Worm (Caenorhabditis elegans) whole organism, young adult: ENCODE data around the gene pelo-1.

Experiments used
- K11D2.4 ChIP-seq: fragments of 200-800 bp; sonication (Bioruptor generic); IDR thresholded peaks from 2 replicates; pipeline ENCODE4 v1.3.6; 2022; ENCODE audit warnings: missing genetic modification reagents, missing genetic modification characterization, missing compliant biosample characterization
- T07F8.4 ChIP-seq: sonication (generic microtip); optimal IDR thresholded peaks from 2 replicates; lab custom pipeline; 2016; ENCODE audit warnings: mild to moderate bottlenecking, missing genetic modification characterization, moderate library complexity, missing compliant biosample characterization
- akir-1 ChIP-seq: fragments of 200-800 bp; sonication (Bioruptor generic); optimal IDR thresholded peaks from 2 replicates; lab custom pipeline; 2018; ENCODE audit warnings: mild to moderate bottlenecking, missing genetic modification characterization, moderate library complexity, missing compliant biosample characterization
- ceh-91 ChIP-seq: fragments of 200-800 bp; sonication (Bioruptor generic); IDR thresholded peaks from 2 replicates; pipeline ENCODE4 v1.3.6; 2022; ENCODE audit warnings: missing genetic modification reagents, missing genetic modification characterization, missing compliant biosample characterization
- hlh-12 ChIP-seq: sonication (generic microtip); optimal IDR thresholded peaks from 2 replicates; lab custom pipeline; 2016; ENCODE audit warnings: missing genetic modification characterization, missing compliant biosample characterization
- lsy-27 ChIP-seq: sonication (generic microtip); optimal IDR thresholded peaks from 2 replicates; lab custom pipeline; 2017; ENCODE audit warnings: missing genetic modification characterization, mild to moderate bottlenecking, missing compliant biosample characterization, antibody characterized with exemption, missing genotype, borderline replicate concordance; ENCODE audit not compliant: insufficient read depth
- madf-3 ChIP-seq: fragments of 200-800 bp; sonication (Bioruptor generic); IDR thresholded peaks from 2 replicates; pipeline ENCODE4 v1.3.6; 2022; ENCODE audit warnings: missing genetic modification reagents, missing genetic modification characterization, missing compliant biosample characterization
- nfya-1 ChIP-seq: sonication (generic microtip); optimal IDR thresholded peaks from 2 replicates; lab custom pipeline; 2017; ENCODE audit warnings: antibody characterized with exemption, missing compliant biosample characterization, missing genetic modification characterization, borderline replicate concordance; ENCODE audit not compliant: insufficient read depth
- pha-4 ChIP-seq: fragments of 150-350 bp; sonication (generic microtip); optimal IDR thresholded peaks from 2 replicates; lab custom pipeline; 2014; ENCODE audit warnings: missing biosample characterization, missing genetic modification reagents, missing genetic modification characterization
- rec-8 ChIP-seq, 2 experiments: sonication (generic microtip); optimal IDR thresholded peaks; 2 replicates each; lab custom pipeline; 2016; ENCODE audit warnings: mild to moderate bottlenecking in 2 of 2, missing genetic modification characterization in 2 of 2, missing genetic modification reagents in 2 of 2, missing genotype in 2 of 2, missing biosample characterization in 1 of 2, missing compliant biosample characterization in 1 of 2, moderate library complexity in 1 of 2
- sea-2 ChIP-seq: fragments of 200-800 bp; sonication (Bioruptor generic); IDR thresholded peaks from 2 replicates; pipeline ENCODE4 v1.3.6; 2022; ENCODE audit warnings: missing genetic modification characterization, missing compliant biosample characterization
- snpc-3.4 ChIP-seq: sonication (generic microtip); optimal IDR thresholded peaks from 2 replicates; lab custom pipeline; 2017; ENCODE audit warnings: missing genetic modification characterization, mild to moderate bottlenecking, missing compliant biosample characterization, antibody characterized with exemption, moderate library complexity, missing genotype, missing genetic modification reagents
- snpc-4 ChIP-seq, 5 experiments: fragments of 150-350 bp in 1 of 5; sonication (generic microtip) in 4 of 5; optimal IDR thresholded peaks; 2 replicates each; lab custom pipeline; 2014 to 2018; ENCODE audit warnings: missing genetic modification characterization in 5 of 5, missing biosample characterization in 3 of 5, antibody characterized with exemption in 2 of 5, mild to moderate bottlenecking in 2 of 5, missing compliant biosample characterization in 2 of 5, missing genotype in 2 of 5, moderate library complexity in 2 of 5, missing genetic modification reagents in 1 of 5
- ztf-28 ChIP-seq: fragments of 200-800 bp; sonication (Bioruptor generic); IDR thresholded peaks from 2 replicates; pipeline ENCODE4 v1.3.6; 2022; ENCODE audit warnings: missing genetic modification reagents, missing genetic modification characterization, missing compliant biosample characterization

DNA sequence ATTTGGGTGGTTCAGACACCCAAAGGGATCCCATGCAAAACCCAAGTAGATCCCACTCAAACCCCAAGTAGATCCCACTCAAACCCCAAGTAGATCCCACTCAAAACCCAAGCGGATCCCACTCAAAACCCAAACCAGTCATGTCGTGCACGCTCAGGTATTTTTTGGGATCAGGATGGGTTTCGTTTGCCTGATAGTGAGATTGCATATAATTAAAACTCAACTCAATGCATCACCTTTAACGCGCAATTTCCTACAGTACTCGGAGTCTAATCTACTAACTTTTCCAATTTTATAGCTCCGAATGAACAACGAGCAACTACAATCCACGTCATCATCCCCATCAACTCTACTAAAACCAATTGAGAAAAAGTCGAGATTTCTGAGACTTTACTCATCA lies 5.2 kb upstream of the pelo-1 start, which contains the start of gene phlp-2:
- TF ChIP-seq hlh-12 (tag; lab: Kevin White, UChicago) (no peak), lsy-27 (tag; lab: Kevin White, UChicago) (no peak), sea-2 (GFP tag; lab: Robert Waterston, UW) (no peak), nfya-1 (tag; lab: Kevin White, UChicago) (no peak), akir-1 (GFP tag; lab: Kevin White, UChicago) (no peak), ztf-28 (GFP tag; lab: Robert Waterston, UW) (no peak), madf-3 (no peak), snpc-3.4 (tag; lab: Kevin White, UChicago) (no peak), K11D2.4 (GFP tag; lab: Robert Waterston, UW) (no peak), rec-8 (tag; optimal IDR thresholded peaks at IDR 0.05; lab: Kevin White, UChicago) (no peak), snpc-4 (GFP tag; optimal IDR thresholded peaks at IDR 0.05; lab: Kevin White, UChicago) (no peak), snpc-4 (tag; optimal IDR thresholded peaks at IDR 0.05; lab: Kevin White, UChicago) (no peak), T07F8.4 (tag; lab: Kevin White, UChicago) (no peak), ceh-91 (GFP tag; lab: Robert Waterston, UW) (no peak), pha-4 (tag; lab: Kevin White, UChicago) (no peak)
